Worm (Caenorhabditis elegans) whole organism, late embryonic: ENCODE results near the gene T27F7.12.

ENCODE experiments used
- ama-1 ChIP-seq: fragments of 150-350 bp; optimal IDR thresholded peaks from 2 replicates; lab custom pipeline; 2014
- ceh-22 ChIP-seq: sonication (generic microtip); optimal IDR thresholded peaks from 2 replicates; lab custom pipeline; 2017; ENCODE audit warnings: missing biosample characterization, missing genetic modification characterization
- elt-2 ChIP-seq: sonication (generic microtip); optimal IDR thresholded peaks from 2 replicates; lab custom pipeline; 2016; ENCODE audit warnings: missing genetic modification reagents, missing genetic modification characterization, missing compliant biosample characterization
- fax-1 ChIP-seq: sonication (generic microtip); optimal IDR thresholded peaks from 2 replicates; lab custom pipeline; 2016; ENCODE audit warnings: missing genotype, missing genetic modification characterization, missing compliant biosample characterization
- fkh-10 ChIP-seq: fragments of 150-350 bp; optimal IDR thresholded peaks from 2 replicates; lab custom pipeline; 2014; ENCODE audit warnings: missing biosample characterization, missing genetic modification reagents, missing genetic modification characterization
- hlh-30 ChIP-seq: sonication (generic microtip); optimal IDR thresholded peaks from 2 replicates; lab custom pipeline; 2017; ENCODE audit warnings: antibody characterized with exemption, missing genetic modification characterization, missing compliant biosample characterization; ENCODE audit not compliant: insufficient read depth
- lin-11 ChIP-seq: fragments of 200-800 bp; sonication (Bioruptor generic); optimal IDR thresholded peaks from 2 replicates; lab custom pipeline; 2018; ENCODE audit warnings: mild to moderate bottlenecking, missing genetic modification characterization, missing compliant biosample characterization
- nhr-11 ChIP-seq: fragments of 150-350 bp; optimal IDR thresholded peaks from 2 replicates; lab custom pipeline; 2014; ENCODE audit warnings: missing biosample characterization, missing genetic modification characterization
- pat-9 ChIP-seq: fragments of 200-800 bp; sonication (Bioruptor generic); optimal IDR thresholded peaks from 2 replicates; lab custom pipeline; 2018; ENCODE audit warnings: mild to moderate bottlenecking, missing genetic modification characterization, moderate library complexity, missing compliant biosample characterization

DNA sequence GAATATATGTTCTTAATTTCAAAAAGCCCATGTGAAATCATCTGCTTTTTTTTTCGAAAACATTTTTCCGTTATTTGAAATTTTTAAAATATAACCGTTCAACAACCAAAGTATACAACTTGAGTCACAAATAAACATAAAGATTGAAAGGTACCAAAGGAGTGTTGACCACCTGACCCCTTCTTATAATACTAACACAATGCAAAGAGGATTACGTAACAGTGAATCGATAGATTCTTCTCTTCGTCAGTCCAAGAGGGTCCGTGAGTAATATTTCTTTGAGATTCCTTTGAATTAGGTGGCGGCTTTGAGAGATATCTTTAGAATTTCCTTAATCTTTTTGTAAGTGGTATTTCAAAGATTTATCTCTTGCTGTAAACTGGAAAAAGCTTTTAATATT is 26.2 kb downstream of the T27F7.12 start:
- TF ChIP-seq nhr-11 (tag; lab: Kevin White, UChicago) (no peak), pat-9 (tag; lab: Kevin White, UChicago) (no peak), fax-1 (tag; lab: Kevin White, UChicago) (no peak), ama-1 (lab: Kevin White, UChicago) (no peak), hlh-30 (no peak), fkh-10 (GFP tag; lab: Kevin White, UChicago) (no peak), lin-11 (tag; lab: Kevin White, UChicago) (no peak), ceh-22 (no peak), elt-2 (tag; lab: Kevin White, UChicago) (no peak)
